Fruit fly (Drosophila melanogaster) whole organism, pupa: ENCODE measurements around the gene ETHR.

Source experiments
- CG10348 ChIP-seq: fragments of 200-800 bp; sonication (Bioruptor generic); IDR thresholded peaks from 2 replicates; pipeline ENCODE4 v1.3.6; 2022; ENCODE audit warnings: missing biosample characterization, missing genetic modification characterization
- CG12605 ChIP-seq: fragments of 200-800 bp; sonication (Bioruptor generic); IDR thresholded peaks from 2 replicates; pipeline ENCODE4 v1.3.6; 2022; ENCODE audit warnings: missing biosample characterization, missing genetic modification characterization
- CG13204 ChIP-seq: fragments of 200-800 bp; sonication (Bioruptor generic); optimal IDR thresholded peaks from 2 replicates; lab custom pipeline; 2018; ENCODE audit warnings: missing biosample characterization, mild to moderate bottlenecking, missing genetic modification characterization, moderate library complexity
- CG14655 ChIP-seq: fragments of 200-800 bp; sonication (Bioruptor generic); optimal IDR thresholded peaks from 3 replicates; lab custom pipeline; 2017; ENCODE audit warnings: mild to moderate bottlenecking, missing biosample characterization, missing genetic modification reagents, missing genetic modification characterization
- CG15710 ChIP-seq: fragments of 200-800 bp; sonication (Bioruptor generic); optimal IDR thresholded peaks from 2 replicates; lab custom pipeline; 2018; ENCODE audit warnings: missing biosample characterization, mild to moderate bottlenecking, missing genetic modification characterization, moderate library complexity
- CG17806 ChIP-seq: fragments of 200-800 bp; sonication (Bioruptor generic); optimal IDR thresholded peaks from 2 replicates; lab custom pipeline; 2018; ENCODE audit warnings: missing biosample characterization, mild to moderate bottlenecking, missing genetic modification characterization, moderate library complexity
- CG32121 ChIP-seq: fragments of 200-800 bp; sonication (Bioruptor generic); IDR thresholded peaks from 2 replicates; pipeline ENCODE4 v1.3.6; 2022; ENCODE audit warnings: missing biosample characterization, missing genetic modification characterization
- CG34367 ChIP-seq: fragments of 200-800 bp; sonication (Bioruptor generic); optimal IDR thresholded peaks from 2 replicates; lab custom pipeline; 2018; ENCODE audit warnings: missing biosample characterization, mild to moderate bottlenecking, missing genetic modification characterization
- CG4496 ChIP-seq: fragments of 200-800 bp; sonication (Bioruptor generic); IDR thresholded peaks from 3 replicates; pipeline ENCODE4 v1.3.6; 2022; ENCODE audit warnings: missing biosample characterization, missing genetic modification characterization
- CG8159 ChIP-seq: fragments of 200-800 bp; sonication (Bioruptor generic); optimal IDR thresholded peaks from 3 replicates; lab custom pipeline; 2018; ENCODE audit warnings: missing biosample characterization, mild to moderate bottlenecking, missing genetic modification characterization, moderate library complexity
- CG8301 ChIP-seq: fragments of 200-800 bp; sonication (Bioruptor generic); optimal IDR thresholded peaks from 2 replicates; lab custom pipeline; 2018; ENCODE audit warnings: missing biosample characterization, mild to moderate bottlenecking, missing genetic modification characterization
- CG9948 ChIP-seq: fragments of 200-800 bp; sonication (Bioruptor generic); optimal IDR thresholded peaks from 2 replicates; lab custom pipeline; 2018; ENCODE audit warnings: missing biosample characterization, mild to moderate bottlenecking, missing genetic modification characterization, moderate library complexity
- D1 ChIP-seq: fragments of 200-800 bp; sonication (Bioruptor generic); optimal IDR thresholded peaks from 2 replicates; lab custom pipeline; 2018; ENCODE audit warnings: missing biosample characterization, mild to moderate bottlenecking, missing genetic modification characterization, moderate library complexity
- EcR ChIP-seq: fragments of 200-800 bp; sonication (Bioruptor generic); optimal IDR thresholded peaks from 3 replicates; lab custom pipeline; 2019; ENCODE audit warnings: missing biosample characterization, missing genetic modification characterization, mild to moderate bottlenecking, moderate library complexity, missing genetic modification reagents
- Ets98B ChIP-seq: fragments of 200-800 bp; sonication (Bioruptor generic); IDR thresholded peaks from 2 replicates; pipeline ENCODE4 v1.3.6; 2022; ENCODE audit warnings: missing biosample characterization, missing genetic modification characterization
- Pif1A ChIP-seq: fragments of 200-800 bp; sonication (Bioruptor generic); optimal IDR thresholded peaks from 3 replicates; lab custom pipeline; 2016; ENCODE audit warnings: missing biosample characterization, missing genetic modification characterization
- Pif1B ChIP-seq: fragments of 200-800 bp; sonication (Bioruptor generic); optimal IDR thresholded peaks from 3 replicates; lab custom pipeline; 2016; ENCODE audit warnings: missing biosample characterization, missing genetic modification characterization
- Snoo ChIP-seq: fragments of 200-800 bp; sonication (Bioruptor generic); optimal IDR thresholded peaks from 3 replicates; lab custom pipeline; 2017; ENCODE audit warnings: missing biosample characterization, mild to moderate bottlenecking, missing genetic modification characterization, inconsistent platforms
- fd96Ca ChIP-seq: fragments of 200-800 bp; sonication (Bioruptor generic); IDR thresholded peaks from 3 replicates; pipeline ENCODE4 v1.3.6; 2022; ENCODE audit warnings: missing biosample characterization, missing genetic modification characterization
- gl ChIP-seq: fragments of 200-800 bp; sonication (Bioruptor generic); optimal IDR thresholded peaks from 2 replicates; lab custom pipeline; 2018; ENCODE audit warnings: missing biosample characterization, mild to moderate bottlenecking, missing genetic modification characterization
- rn ChIP-seq: fragments of 200-800 bp; sonication (Bioruptor generic); IDR thresholded peaks from 2 replicates; pipeline ENCODE4 v1.3.6; 2022; ENCODE audit warnings: missing biosample characterization, missing genetic modification characterization

ETHR gene

DNA sequence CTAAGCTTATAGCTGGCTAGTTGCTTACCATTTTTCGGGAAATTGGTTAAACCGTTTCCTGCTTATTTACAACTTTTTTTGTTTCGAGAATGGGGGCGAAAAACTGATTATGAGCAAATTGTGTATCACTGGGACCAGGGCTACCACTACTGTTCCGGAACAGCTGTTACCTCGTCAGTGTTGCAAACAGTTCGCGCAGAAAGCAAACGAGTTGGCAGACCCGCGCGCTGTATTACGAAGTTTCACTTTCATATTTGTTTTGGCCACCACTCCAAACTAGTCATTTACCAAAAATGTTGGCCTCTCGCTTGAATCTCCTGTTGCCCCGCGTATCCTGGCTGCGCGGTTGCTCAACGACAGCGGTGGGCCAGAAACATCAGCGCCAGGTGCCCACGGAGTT is 23.1 kb downstream of the ETHR start, which contains the start of the genes AP-2sigma and Idi:
TSS of gene AP-2sigma (minus strand) at position 153 of the 400 bp plus-strand sequence.
TSS of gene Idi (plus strand) at position 204 of the 400 bp plus-strand sequence.
- TF ChIP-seq Pif1B = no peak
- TF ChIP-seq CG4496 (GFP tag; lab: Robert Waterston, UW) = peak; percentile 52; the same call in 2 of the 3 replicates
- TF ChIP-seq CG12605 (GFP tag; lab: Robert Waterston, UW) = 0 out of 2 replicates have a peak, but pooled peaks have one; percentile 23
- peak; percentile 51; the same call in 1 of the 3 replicates for TF ChIP-seq fd96Ca
- no peak for TF ChIP-seq gl (tag; lab: Kevin White, UChicago)
- TF ChIP-seq rn = no peak
- peak; percentile 12 for TF ChIP-seq EcR (GFP tag; lab: Kevin White, UChicago)
- TF ChIP-seq Pif1A = no peak
- no peak for TF ChIP-seq CG34367 (tag; lab: Kevin White, UChicago)
- TF ChIP-seq Snoo (tag; lab: Kevin White, UChicago) = peak; percentile 38

DNA sequence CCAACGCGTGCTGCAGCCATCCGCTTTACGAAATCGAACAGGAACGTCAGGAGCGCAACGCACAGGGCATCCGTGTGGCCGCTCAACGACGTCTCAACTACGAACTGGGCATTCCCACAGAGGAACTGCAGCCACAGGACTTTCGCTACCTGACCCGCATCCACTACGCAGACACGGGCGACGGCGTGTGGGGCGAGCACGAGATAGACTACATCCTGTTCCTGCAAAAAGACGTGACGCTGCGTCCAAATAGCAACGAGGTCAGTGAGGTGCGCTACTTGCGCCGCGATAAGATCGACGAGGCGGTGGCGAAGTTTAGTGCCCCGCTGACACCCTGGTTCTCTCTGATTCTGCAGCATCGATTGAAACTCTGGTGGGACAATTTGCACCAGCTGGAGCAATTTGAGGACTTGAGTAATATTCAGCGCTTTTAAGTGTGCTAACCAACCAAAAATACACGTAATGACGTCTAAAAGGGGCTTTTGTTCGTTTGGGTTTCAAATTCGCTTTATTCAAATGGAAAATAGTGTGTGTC is 23.9 kb downstream of the ETHR start:
- no peak for TF ChIP-seq EcR (GFP tag; lab: Kevin White, UChicago)
- no peak for TF ChIP-seq CG8301 (tag; lab: Kevin White, UChicago)

DNA sequence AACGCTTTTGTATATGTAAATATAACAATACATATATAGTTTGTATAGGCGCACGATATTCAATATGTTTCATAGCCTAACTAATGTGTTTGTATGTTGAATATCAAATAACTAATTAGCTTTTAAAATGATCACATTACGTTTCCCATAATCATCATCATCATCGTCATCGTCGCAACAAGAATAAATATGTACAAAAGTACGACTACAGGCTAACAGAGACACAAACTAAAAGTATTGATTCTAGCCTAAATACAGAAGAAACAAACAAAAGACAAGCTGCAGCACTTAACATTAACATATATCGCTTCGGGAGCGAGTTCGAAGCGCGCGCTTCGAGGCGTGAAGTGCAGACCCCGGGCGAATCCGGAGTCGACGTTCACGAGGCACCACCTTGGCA is 24.4 kb downstream of the ETHR start:
- TF ChIP-seq EcR (GFP tag; lab: Kevin White, UChicago) = no peak

DNA sequence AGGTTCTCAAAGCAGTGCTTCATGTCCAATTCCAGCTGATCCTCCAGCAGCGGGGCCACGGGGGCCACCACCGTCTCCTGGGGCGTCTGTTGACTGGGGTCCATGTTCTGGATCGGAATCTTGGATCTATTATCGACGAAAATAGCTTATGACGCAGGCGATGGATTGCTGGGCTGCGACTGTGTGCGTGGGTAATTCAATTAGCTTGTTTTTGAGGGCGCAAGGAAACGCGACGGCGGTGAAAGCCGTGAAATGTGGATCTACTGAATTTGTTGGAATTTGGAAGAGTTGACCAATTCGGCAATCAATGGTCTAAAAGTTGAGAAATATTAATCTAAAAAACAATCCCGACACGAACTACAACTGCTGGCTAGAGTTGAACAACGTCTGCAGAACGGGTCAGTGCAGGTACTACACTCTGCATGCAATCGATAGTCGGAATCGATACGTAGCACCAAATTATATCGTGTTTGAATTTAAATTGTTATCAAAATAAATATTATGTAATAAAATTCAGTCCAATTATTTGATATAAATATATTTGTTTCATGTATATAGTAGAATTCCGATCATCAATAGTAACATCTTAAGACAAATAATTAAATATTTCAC is 26.7 kb downstream of the ETHR start, which contains the start of gene CG3308:
TSS of gene CG3308 (minus strand) at position 391 of the 612 bp plus-strand sequence.
- TF ChIP-seq CG8159 (tag; lab: Kevin White, UChicago) = no peak
- TF ChIP-seq CG12605 (GFP tag; lab: Robert Waterston, UW) = 0 out of 2 replicates have a peak, but pooled peaks have one; percentile 3

DNA sequence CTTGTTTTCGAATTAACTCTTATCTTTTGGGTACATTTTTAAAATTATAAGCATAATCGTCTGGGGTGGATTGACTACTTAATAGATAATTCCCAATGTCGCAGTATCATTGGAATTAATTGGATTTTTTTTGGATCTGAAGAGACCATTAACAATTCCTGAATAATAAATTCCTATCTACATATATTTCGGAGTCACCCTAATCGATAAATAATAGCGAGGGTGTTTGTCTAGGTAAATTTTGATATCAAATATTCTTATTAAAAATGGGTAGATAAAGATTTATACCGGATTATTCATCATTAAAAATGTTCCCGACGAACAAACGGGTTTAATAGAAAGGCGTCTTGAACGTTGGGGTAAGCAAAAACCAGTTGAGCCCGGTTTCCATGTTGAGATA is 28.1 kb downstream of the ETHR start:
- no peak for TF ChIP-seq fd96Ca
- no peak for TF ChIP-seq CG17806 (tag; lab: Kevin White, UChicago)
- TF ChIP-seq CG12605 (GFP tag; lab: Robert Waterston, UW) = no peak
- no peak for TF ChIP-seq Snoo (tag; lab: Kevin White, UChicago)
- no peak for TF ChIP-seq Ets98B (GFP tag; lab: Robert Waterston, UW)
- TF ChIP-seq CG4496 (GFP tag; lab: Robert Waterston, UW) = no peak
- no peak for TF ChIP-seq CG13204 (GFP tag; lab: Kevin White, UChicago)

DNA sequence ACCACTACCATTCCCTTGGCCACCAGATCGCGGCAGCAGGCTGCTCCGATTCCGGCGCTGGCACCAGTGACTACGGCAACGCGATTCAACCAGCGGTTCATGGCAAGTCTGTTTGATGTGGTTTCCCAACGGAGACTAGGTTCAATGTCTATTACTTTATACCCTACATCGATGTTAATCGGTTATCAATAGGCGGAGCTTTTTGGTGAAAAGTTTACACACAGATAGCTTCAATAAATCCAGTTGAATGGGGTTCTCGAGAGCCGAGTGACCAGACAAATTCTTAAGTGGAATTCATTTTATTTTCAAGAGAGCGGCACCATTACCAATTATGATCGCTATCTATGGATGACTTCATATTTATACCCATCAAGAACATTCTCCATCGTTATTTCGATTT is 29.3 kb downstream of the ETHR start, which contains the start of gene CG3301:
TSS of gene CG3301 (minus strand) at position 139 of the 400 bp plus-strand sequence.
- TF ChIP-seq Pif1A = no peak
- no peak for TF ChIP-seq Snoo (tag; lab: Kevin White, UChicago)
- no peak for TF ChIP-seq CG32121 (GFP tag; lab: Robert Waterston, UW)
- TF ChIP-seq CG13204 (GFP tag; lab: Kevin White, UChicago) = no peak
- no peak for TF ChIP-seq CG14655 (GFP tag; lab: Kevin White, UChicago)
- TF ChIP-seq fd96Ca = no peak
- no peak for TF ChIP-seq CG9948
- TF ChIP-seq D1 (tag; lab: Kevin White, UChicago) = no peak
- TF ChIP-seq CG34367 (tag; lab: Kevin White, UChicago) = no peak
- no peak for TF ChIP-seq CG8301 (tag; lab: Kevin White, UChicago)

DNA sequence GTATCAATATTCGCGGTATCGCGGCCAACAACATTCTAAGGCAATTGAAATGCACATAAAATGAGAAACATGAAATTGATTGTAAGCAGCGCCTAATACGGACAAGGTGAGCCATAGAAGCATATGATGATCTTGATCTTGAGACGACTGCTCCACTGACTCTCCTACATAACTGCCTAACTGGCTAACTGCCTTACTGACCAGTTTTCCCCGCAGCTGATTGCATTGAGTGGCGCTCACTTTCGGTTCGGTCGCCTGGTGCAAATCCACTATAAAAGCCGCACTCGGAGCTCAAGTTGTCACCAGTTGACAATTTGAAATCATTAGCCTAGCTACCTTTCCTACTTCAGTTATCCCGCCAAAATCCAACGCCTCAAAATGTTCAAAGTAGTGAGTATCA is 36.1 kb downstream of the ETHR start, which contains the start of gene CG17298:
TSS of gene CG17298 (plus strand) at position 301 of the 400 bp plus-strand sequence.
- no peak for TF ChIP-seq CG13204 (GFP tag; lab: Kevin White, UChicago)
- TF ChIP-seq CG8301 (tag; lab: Kevin White, UChicago) = no peak
- no peak for TF ChIP-seq Ets98B (GFP tag; lab: Robert Waterston, UW)
- no peak for TF ChIP-seq CG4496 (GFP tag; lab: Robert Waterston, UW)
- TF ChIP-seq CG9948 = no peak
- no peak for TF ChIP-seq fd96Ca
- no peak for TF ChIP-seq D1 (tag; lab: Kevin White, UChicago)
- no peak for TF ChIP-seq Pif1B
- no peak for TF ChIP-seq CG12605 (GFP tag; lab: Robert Waterston, UW)
- no peak for TF ChIP-seq rn
- TF ChIP-seq CG8159 (tag; lab: Kevin White, UChicago) = no peak
- TF ChIP-seq CG32121 (GFP tag; lab: Robert Waterston, UW) = no peak
- no peak for TF ChIP-seq Snoo (tag; lab: Kevin White, UChicago)

DNA sequence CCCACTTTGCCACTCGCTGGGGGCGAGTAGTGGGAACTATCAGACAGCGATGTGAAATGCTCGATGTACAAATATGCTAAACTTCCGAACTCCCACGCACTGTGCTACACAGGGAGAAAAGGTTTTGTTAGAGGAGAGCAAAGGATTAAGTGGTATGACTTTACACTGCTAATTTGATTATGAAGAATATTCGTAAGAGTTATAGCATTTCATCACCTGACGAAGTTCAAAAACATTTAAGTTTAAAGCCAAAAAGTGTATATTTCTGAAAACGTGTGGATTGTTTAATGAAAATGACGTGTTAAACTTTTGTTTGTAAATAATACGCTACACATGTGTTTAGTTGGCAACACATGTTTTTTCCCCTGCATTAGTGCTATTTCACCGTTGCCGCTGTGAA is 41.7 kb downstream of the ETHR start:
- TF ChIP-seq CG12605 (GFP tag; lab: Robert Waterston, UW) (no peak), D1 (tag; lab: Kevin White, UChicago) (no peak), CG4496 (GFP tag; lab: Robert Waterston, UW) (no peak), CG15710 (no peak), Pif1A (no peak), CG8159 (tag; lab: Kevin White, UChicago) (no peak), rn (no peak), CG17806 (tag; lab: Kevin White, UChicago) (no peak), gl (tag; lab: Kevin White, UChicago) (no peak), CG10348 (GFP tag; lab: Robert Waterston, UW) (no peak), CG8301 (tag; lab: Kevin White, UChicago) (no peak), CG34367 (tag; lab: Kevin White, UChicago) (no peak), CG32121 (GFP tag; lab: Robert Waterston, UW) (no peak), fd96Ca (no peak), Pif1B (no peak), CG9948 (no peak), CG13204 (GFP tag; lab: Kevin White, UChicago) (no peak), Snoo (tag; lab: Kevin White, UChicago) (no peak), EcR (GFP tag; lab: Kevin White, UChicago) (no peak), Ets98B (GFP tag; lab: Robert Waterston, UW) (no peak)
